Fruit fly (Drosophila melanogaster): Measurements from ENCODE around the gene CG5849.

CG5849 gene

DNA sequence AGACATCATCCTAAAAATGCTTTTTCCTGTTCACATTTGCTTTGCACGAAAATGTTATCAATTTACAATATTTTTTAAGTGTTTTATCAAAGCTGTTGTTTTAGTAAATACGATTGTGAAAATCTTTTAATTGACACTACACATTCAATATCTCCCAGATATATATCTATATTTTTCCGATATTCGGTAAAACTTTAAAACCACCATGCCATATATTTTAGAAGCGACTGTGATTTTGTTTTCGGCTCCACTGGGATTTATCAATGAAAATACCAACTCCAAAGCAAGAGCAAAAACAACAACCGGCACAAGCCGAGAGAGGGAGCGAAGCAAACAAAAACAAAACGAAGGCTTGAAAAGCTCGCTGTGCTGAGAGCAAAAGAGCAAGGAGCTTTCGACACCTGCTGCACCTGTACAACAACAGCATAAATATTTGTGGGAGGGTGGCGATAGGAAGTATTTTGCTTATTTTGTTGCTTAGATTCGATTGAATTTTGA, 19.9 kb upstream of the CG5849 start (continued):
- TF ChIP-seq CG3032 (tag; optimal IDR thresholded peaks at IDR 0.05): peak; percentile 79
- TF ChIP-seq CG6854 (GFP tag; optimal IDR thresholded peaks at IDR 0.05): peak; percentile 42
- peak; percentile 70 for TF ChIP-seq Lpt (GFP tag; optimal IDR thresholded peaks at IDR 0.05)
- TF ChIP-seq vri (GFP tag; optimal IDR thresholded peaks at IDR 0.05): peak; percentile 68
- TF ChIP-seq CG4318 (GFP tag; optimal IDR thresholded peaks at IDR 0.05): peak; percentile 80
- TF ChIP-seq CG6792 (GFP tag; optimal IDR thresholded peaks at IDR 0.05): peak; percentile 75
- peak; percentile 51 for TF ChIP-seq CG1621 (tag; optimal IDR thresholded peaks at IDR 0.05)
- peak; percentile 65 to 71 for TF ChIP-seq ss (GFP tag; optimal IDR thresholded peaks at IDR 0.05)
- TF ChIP-seq eg (GFP tag; IDR thresholded peaks at IDR 0.05): peak; percentile 80
- peak; percentile 70 for TF ChIP-seq Gug (GFP tag; IDR thresholded peaks at IDR 0.05)
- TF ChIP-seq OdsH (GFP tag; optimal IDR thresholded peaks at IDR 0.05): peak; percentile 83
- peak; percentile 90 for TF ChIP-seq Met (GFP tag; optimal IDR thresholded peaks at IDR 0.05)
- peak; percentile 72 for TF ChIP-seq Sox15 (GFP tag; optimal IDR thresholded peaks at IDR 0.05)
- TF ChIP-seq CG8632 (GFP tag; optimal IDR thresholded peaks at IDR 0.05): peak; percentile 76
- peak; percentile 56 for TF ChIP-seq Blimp-1 (GFP tag; optimal IDR thresholded peaks at IDR 0.05)
- peak; percentile 80 for TF ChIP-seq dac (GFP tag; optimal IDR thresholded peaks at IDR 0.05)
- peak; percentile 86 for TF ChIP-seq Sox102F (GFP tag; optimal IDR thresholded peaks at IDR 0.05)
- TF ChIP-seq Eip78C (GFP tag): peak; percentile 97
- TF ChIP-seq Smox (GFP tag; optimal IDR thresholded peaks at IDR 0.05): peak; percentile 88
- peak; percentile 68 for TF ChIP-seq fd59A (GFP tag; optimal IDR thresholded peaks at IDR 0.05)
- peak; percentile 69 for TF ChIP-seq CG6808 (GFP tag; optimal IDR thresholded peaks at IDR 0.05)
- peak; percentile 80 for TF ChIP-seq pdm3 (GFP tag; optimal IDR thresholded peaks at IDR 0.05)
- no peak for TF ChIP-seq fkh (GFP tag; optimal IDR thresholded peaks at IDR 0.05)
- peak; percentile 78 for TF ChIP-seq cyc (GFP tag; optimal IDR thresholded peaks at IDR 0.05)
- peak; percentile 89 for TF ChIP-seq CG15336 (GFP tag; IDR thresholded peaks at IDR 0.05)

DNA sequence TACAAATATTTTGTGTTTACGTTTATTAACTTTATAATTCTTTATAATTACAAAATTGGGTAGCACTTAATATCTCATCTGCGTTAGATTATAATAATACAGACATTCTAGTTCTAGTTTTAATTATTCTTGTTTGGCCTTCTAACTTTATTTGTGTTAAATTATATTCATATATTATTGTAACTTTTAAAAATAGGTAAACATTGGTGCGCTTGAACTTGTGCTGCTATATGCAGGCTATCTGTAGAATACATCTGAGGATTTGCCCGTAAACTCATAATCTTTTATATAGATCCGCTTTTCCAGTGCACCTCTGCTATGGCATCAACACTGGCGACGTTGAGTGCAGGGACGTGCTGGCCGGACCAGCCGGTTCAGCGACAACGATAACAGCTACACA, 17.4 kb upstream of the CG5849 start:
- no peak for TF ChIP-seq eg (GFP tag; IDR thresholded peaks at IDR 0.05)
- TF ChIP-seq salr (GFP tag; optimal IDR thresholded peaks at IDR 0.05): peak in 1 of 2 experiments; percentile 1
- peak; percentile 24 for TF ChIP-seq CG3032 (tag; optimal IDR thresholded peaks at IDR 0.05)
- no peak for TF ChIP-seq CG31627 (GFP tag; optimal IDR thresholded peaks at IDR 0.05)
- peak; percentile 70 for TF ChIP-seq Eip78C (GFP tag)
- TF ChIP-seq CG9139 (GFP tag; optimal IDR thresholded peaks at IDR 0.05): no peak
- no peak for TF ChIP-seq Lpt (GFP tag; optimal IDR thresholded peaks at IDR 0.05)
- peak; percentile 21 for TF ChIP-seq CG1621 (tag; optimal IDR thresholded peaks at IDR 0.05)
- no peak for TF ChIP-seq CG15336 (GFP tag; IDR thresholded peaks at IDR 0.05)
- TF ChIP-seq spab (GFP tag; optimal IDR thresholded peaks at IDR 0.05): peak; percentile 21
- no peak for TF ChIP-seq CG8632 (GFP tag; optimal IDR thresholded peaks at IDR 0.05)
- TF ChIP-seq fd85E (GFP tag; optimal IDR thresholded peaks at IDR 0.05): no peak
- no peak for TF ChIP-seq esn (GFP tag; optimal IDR thresholded peaks at IDR 0.05)
- TF ChIP-seq Eip75B (GFP tag; optimal IDR thresholded peaks at IDR 0.05): no peak
- TF ChIP-seq Ets96B (tag; optimal IDR thresholded peaks at IDR 0.05): no peak
- no peak for TF ChIP-seq dsx (GFP tag; optimal IDR thresholded peaks at IDR 0.05; ENCODE audit: poor library complexity, severe bottlenecking)
- TF ChIP-seq CG32006 (GFP tag; optimal IDR thresholded peaks at IDR 0.05): peak; percentile 51
- no peak for TF ChIP-seq Sox14 (GFP tag; optimal IDR thresholded peaks at IDR 0.05)
- TF ChIP-seq achi (GFP tag; optimal IDR thresholded peaks at IDR 0.05): peak; percentile 3
- no peak for TF ChIP-seq Met (GFP tag; optimal IDR thresholded peaks at IDR 0.05)
- TF ChIP-seq fd59A (GFP tag; optimal IDR thresholded peaks at IDR 0.05): no peak
- TF ChIP-seq CG4318 (GFP tag; optimal IDR thresholded peaks at IDR 0.05): peak; percentile 7
- TF ChIP-seq OdsH (GFP tag; optimal IDR thresholded peaks at IDR 0.05): no peak
- no peak for TF ChIP-seq pdm3 (GFP tag; optimal IDR thresholded peaks at IDR 0.05)
- no peak for TF ChIP-seq CG6792 (GFP tag; optimal IDR thresholded peaks at IDR 0.05)
- peak; percentile 6 for TF ChIP-seq CG10631 (GFP tag; optimal IDR thresholded peaks at IDR 0.05)
- TF ChIP-seq ss (GFP tag; optimal IDR thresholded peaks at IDR 0.05): peak in 1 of 2 experiments; percentile 0
- TF ChIP-seq CG11294 (GFP tag; IDR thresholded peaks at IDR 0.05): no peak
- no peak for TF ChIP-seq topi (GFP tag; optimal IDR thresholded peaks at IDR 0.05)
- TF ChIP-seq acj6 (GFP tag; optimal IDR thresholded peaks at IDR 0.05): no peak
- TF ChIP-seq Ets21C (GFP tag; optimal IDR thresholded peaks at IDR 0.05): no peak
- TF ChIP-seq CG6276 (GFP tag; optimal IDR thresholded peaks at IDR 0.05): no peak
- no peak for TF ChIP-seq CG16779 (tag; optimal IDR thresholded peaks at IDR 0.05)
- no peak for TF ChIP-seq cyc (GFP tag; optimal IDR thresholded peaks at IDR 0.05)
- no peak for TF ChIP-seq Hr38 (GFP tag; optimal IDR thresholded peaks at IDR 0.05)
- TF ChIP-seq Blimp-1 (GFP tag; optimal IDR thresholded peaks at IDR 0.05): no peak
- no peak for TF ChIP-seq Gug (GFP tag; IDR thresholded peaks at IDR 0.05)
- peak; percentile 5 for TF ChIP-seq dac (GFP tag; optimal IDR thresholded peaks at IDR 0.05)
- TF ChIP-seq lz (GFP tag; optimal IDR thresholded peaks at IDR 0.05): no peak
- TF ChIP-seq CG6163 (GFP tag; IDR thresholded peaks at IDR 0.05): no peak
